Fruit fly (Drosophila melanogaster): ENCODE results near the gene Hsc70-4.

The Hsc70-4 gene

dm6 chr3R:15280619-15281334, 38.3 kb downstream of the Hsc70-4 start:
- peak; percentile 48 for TF ChIP-seq noc (tag; optimal IDR thresholded peaks at IDR 0.05)

DNA sequence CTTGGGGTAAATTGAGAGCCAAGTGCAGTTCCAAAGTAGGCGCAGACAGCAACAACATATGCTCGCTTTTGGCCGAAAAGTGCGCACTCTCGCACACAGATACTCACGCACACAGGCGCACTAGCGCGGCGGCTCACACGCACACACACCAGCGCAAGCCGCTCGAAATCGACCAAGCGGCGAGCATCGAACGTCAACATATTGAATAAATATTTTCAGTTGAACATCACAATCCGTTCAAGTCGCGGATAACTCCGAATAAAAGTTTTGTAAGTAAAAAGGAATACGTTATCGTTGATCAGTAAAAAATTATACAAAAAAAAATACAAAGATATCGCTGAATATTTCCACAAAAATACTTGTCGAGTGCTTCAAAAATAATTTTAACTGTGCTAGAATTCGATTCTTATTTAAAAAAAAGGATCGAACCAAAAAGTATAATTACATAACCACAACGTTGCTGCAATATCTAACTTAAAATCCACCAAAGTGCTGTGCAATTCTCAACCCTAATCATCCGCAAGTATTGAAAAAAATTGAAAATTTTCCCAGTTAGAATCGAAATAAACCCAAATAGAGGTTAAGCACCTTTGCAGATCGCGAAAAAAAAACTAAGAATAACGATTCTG, 39.0 kb downstream of the Hsc70-4 start:
- TF ChIP-seq noc (tag; optimal IDR thresholded peaks at IDR 0.05) = no peak

DNA sequence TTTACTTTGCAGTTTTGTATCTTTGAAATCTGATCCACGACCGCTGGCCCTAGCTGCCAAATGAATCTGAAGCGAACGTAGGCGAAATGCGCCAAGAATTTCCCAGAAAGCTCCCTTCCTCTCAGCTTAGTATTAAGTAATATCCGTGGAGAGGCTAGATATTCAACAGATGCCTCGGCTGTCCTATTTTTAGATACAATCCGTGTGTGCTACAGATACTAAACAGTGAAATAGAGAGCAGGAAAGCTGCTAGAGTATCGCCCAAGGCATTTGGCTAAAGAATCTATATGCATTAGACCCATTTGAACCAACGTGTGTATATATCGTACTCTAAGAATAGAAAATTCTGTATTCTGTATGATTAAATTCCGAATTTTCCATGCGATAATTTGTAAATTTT, 39.8 kb downstream of the Hsc70-4 start:
- TF ChIP-seq noc (tag; optimal IDR thresholded peaks at IDR 0.05) = no peak

- TF ChIP-seq noc (tag; optimal IDR thresholded peaks at IDR 0.05) = no peak
Measured at dm6 chr3R:15282982-15283809, 40.7 kb downstream of the Hsc70-4 start.

dm6 chr3R:15286024-15286692, 43.7 kb downstream of the Hsc70-4 start:
- TF ChIP-seq noc (tag; optimal IDR thresholded peaks at IDR 0.05) = no peak

- TF ChIP-seq noc (tag; optimal IDR thresholded peaks at IDR 0.05) = peak; percentile 23
Measured at dm6 chr3R:15286693-15287041, 44.2 kb downstream of the Hsc70-4 start.

DNA sequence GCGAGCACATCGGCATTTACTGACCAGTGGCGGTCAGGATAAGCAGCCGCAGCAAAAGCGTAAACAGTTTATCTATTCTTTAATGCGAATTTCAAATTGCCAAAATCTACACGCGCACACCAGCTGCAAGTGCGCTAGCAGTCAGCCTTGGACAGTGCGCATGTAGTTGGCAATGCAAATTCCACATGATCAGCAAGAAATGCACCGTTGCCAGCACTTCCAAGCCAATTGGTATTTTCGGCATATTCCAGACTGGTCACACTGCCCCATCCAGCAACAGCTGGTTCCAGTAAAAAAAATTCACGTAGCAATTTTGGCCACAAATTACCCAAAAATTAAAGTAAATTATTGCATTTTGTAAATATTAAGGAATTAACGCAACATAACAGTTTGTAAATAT, 45.3 kb downstream of the Hsc70-4 start:
- TF ChIP-seq noc (tag; optimal IDR thresholded peaks at IDR 0.05) = no peak

- no peak for TF ChIP-seq noc (tag; optimal IDR thresholded peaks at IDR 0.05)
Measured at dm6 chr3R:15288802-15289201, 46.3 kb downstream of the Hsc70-4 start.

- TF ChIP-seq noc (tag; optimal IDR thresholded peaks at IDR 0.05) = no peak
Measured at dm6 chr3R:15289828-15290641, 47.5 kb downstream of the Hsc70-4 start.

- peak; percentile 51 for TF ChIP-seq noc (tag; optimal IDR thresholded peaks at IDR 0.05)
Measured at dm6 chr3R:15290642-15291118, 48.2 kb downstream of the Hsc70-4 start, which contains the start of gene CG45218. CG45218 (minus strand) TSS chr3R:15290799.

DNA sequence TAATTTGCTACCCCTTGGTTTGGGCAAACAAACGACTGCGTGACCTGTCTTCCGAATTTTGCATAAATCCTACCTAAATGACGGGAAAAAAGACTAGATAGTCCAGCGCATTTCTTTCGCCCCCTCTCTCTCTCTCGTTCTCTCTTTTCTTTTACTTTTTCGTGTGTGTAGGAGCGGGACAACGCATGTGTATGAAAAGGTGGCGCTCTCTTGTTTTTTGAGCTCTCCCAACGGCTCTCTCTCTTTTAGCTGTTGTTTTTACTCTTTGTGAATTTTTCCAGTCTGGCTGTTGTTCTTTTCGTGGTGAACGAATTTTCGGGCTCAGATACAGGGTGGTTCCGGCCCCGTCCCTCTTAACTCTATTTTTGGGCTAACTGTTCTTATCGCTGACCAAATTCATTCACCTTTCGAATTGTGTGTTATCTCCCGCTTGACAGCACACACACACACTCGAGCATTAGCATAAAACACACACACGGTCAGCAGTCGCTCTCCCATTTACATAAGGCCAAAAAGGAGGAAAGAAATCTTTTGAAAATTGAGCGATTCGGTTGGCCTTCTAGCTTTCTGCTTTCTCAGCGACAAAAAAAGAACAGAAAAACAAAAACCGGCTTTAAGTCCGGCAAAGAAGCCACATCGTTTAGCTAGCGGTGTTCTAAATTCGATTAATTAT, 49.2 kb downstream of the Hsc70-4 start:
- TF ChIP-seq noc (tag; optimal IDR thresholded peaks at IDR 0.05) = peak; percentile 23

dm6 chr3R:15292241-15293004, 49.9 kb downstream of the Hsc70-4 start:
- no peak for TF ChIP-seq noc (tag; optimal IDR thresholded peaks at IDR 0.05)

dm6 chr3R:15293005-15293877, 50.8 kb downstream of the Hsc70-4 start:
- TF ChIP-seq noc (tag; optimal IDR thresholded peaks at IDR 0.05) = peak; percentile 59
